Worm (Caenorhabditis elegans) whole organism, L4/young adult: ENCODE measurements around the gene atgp-1.

Experiments used
- W03F9.2 ChIP-seq: fragments of 150-350 bp; optimal IDR thresholded peaks from 2 replicates; lab custom pipeline; 2014; ENCODE audit warnings: missing biosample characterization, missing genetic modification characterization
- dao-5 ChIP-seq: sonication (generic microtip); optimal IDR thresholded peaks from 2 replicates; lab custom pipeline; 2016; ENCODE audit warnings: missing genotype, missing genetic modification characterization, moderate library complexity, missing compliant biosample characterization

DNA sequence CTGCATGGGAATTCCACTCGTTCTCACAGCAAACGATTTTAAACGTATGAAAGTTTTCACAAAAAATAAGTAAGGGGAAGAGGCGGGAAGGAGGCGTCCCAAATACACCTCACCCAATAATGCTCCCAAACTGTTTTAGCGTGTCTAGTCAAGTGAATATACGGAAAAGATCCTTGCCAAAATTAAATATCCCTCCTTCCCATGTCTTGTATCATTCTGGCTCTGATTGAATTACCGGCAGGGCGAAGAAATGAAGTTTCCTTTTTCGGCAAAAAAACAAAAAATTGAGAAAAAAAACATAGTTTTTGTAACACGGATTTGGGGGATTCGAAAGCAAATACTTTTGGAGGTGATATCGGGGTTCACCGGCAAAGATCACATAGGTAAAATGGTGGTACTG lies 30.2 kb upstream of the atgp-1 start:
- TF ChIP-seq dao-5 (tag; lab: Kevin White, UChicago), result no peak
- no peak for TF ChIP-seq W03F9.2
